Fruit fly (Drosophila melanogaster) whole organism, embryonic: ENCODE data around the gene ATPsyngamma.

Source experiments
- Atf3 ChIP-seq: fragments of 200-800 bp; sonication (Bioruptor generic); optimal IDR thresholded peaks from 3 replicates; lab custom pipeline; 2016; ENCODE audit warnings: missing biosample characterization, missing genetic modification characterization
- B-H2 ChIP-seq: fragments of 200-800 bp; sonication (Bioruptor generic); optimal IDR thresholded peaks from 2 replicates; lab custom pipeline; 2018; ENCODE audit warnings: missing biosample characterization, mild to moderate bottlenecking, missing genetic modification characterization
- BtbVII ChIP-seq: fragments of 200-800 bp; sonication (Bioruptor generic); optimal IDR thresholded peaks from 3 replicates; lab custom pipeline; 2017; ENCODE audit warnings: missing biosample characterization, mild to moderate bottlenecking, missing genetic modification characterization
- CG10274 ChIP-seq: fragments of 200-800 bp; sonication (Bioruptor generic); optimal IDR thresholded peaks from 3 replicates; lab custom pipeline; 2017; ENCODE audit warnings: missing biosample characterization, mild to moderate bottlenecking, missing genetic modification characterization
- CG11504 ChIP-seq: fragments of 200-800 bp; sonication (Bioruptor generic); optimal IDR thresholded peaks from 3 replicates; lab custom pipeline; 2019; ENCODE audit warnings: missing biosample characterization, mild to moderate bottlenecking, missing genetic modification characterization, moderate library complexity
- CG13296 ChIP-seq: fragments of 200-800 bp; sonication (Bioruptor generic); optimal IDR thresholded peaks from 3 replicates; lab custom pipeline; 2018; ENCODE audit warnings: missing biosample characterization, mild to moderate bottlenecking, missing genetic modification characterization
- CG17359 ChIP-seq: fragments of 200-800 bp; sonication (Bioruptor generic); optimal IDR thresholded peaks from 3 replicates; lab custom pipeline; 2018; ENCODE audit warnings: missing biosample characterization, mild to moderate bottlenecking, missing genetic modification characterization, moderate library complexity
- CG18599 ChIP-seq: fragments of 200-800 bp; sonication (Bioruptor generic); optimal IDR thresholded peaks from 3 replicates; lab custom pipeline; 2017; ENCODE audit warnings: missing biosample characterization, missing genetic modification characterization, mild to moderate bottlenecking, moderate library complexity, missing genetic modification reagents
- CG30403 ChIP-seq: fragments of 200-800 bp; sonication (Bioruptor generic); optimal IDR thresholded peaks from 3 replicates; lab custom pipeline; 2016; ENCODE audit warnings: missing biosample characterization, missing genetic modification characterization
- CG30431 ChIP-seq: fragments of 200-800 bp; sonication (Bioruptor generic); optimal IDR thresholded peaks from 2 replicates; lab custom pipeline; 2017; ENCODE audit warnings: missing biosample characterization, missing genetic modification characterization
- CG34224 ChIP-seq: fragments of 200-800 bp; sonication (Bioruptor generic); IDR thresholded peaks from 3 replicates; pipeline ENCODE4 v1.3.6; 2022; ENCODE audit warnings: missing biosample characterization, missing genetic modification characterization; ENCODE audit not compliant: partially characterized antibody
- CG34376 ChIP-seq: fragments of 200-800 bp; sonication (Bioruptor generic); optimal IDR thresholded peaks from 2 replicates; lab custom pipeline; 2018; ENCODE audit warnings: missing biosample characterization, mild to moderate bottlenecking, missing genetic modification characterization
- CG4328 ChIP-seq: fragments of 200-800 bp; sonication (Bioruptor generic); optimal IDR thresholded peaks from 3 replicates; lab custom pipeline; 2017; ENCODE audit warnings: missing biosample characterization, missing genetic modification reagents, missing genetic modification characterization
- CG5180 ChIP-seq: fragments of 200-800 bp; sonication (Bioruptor generic); optimal IDR thresholded peaks from 3 replicates; lab custom pipeline; 2017; ENCODE audit warnings: missing biosample characterization, missing genetic modification characterization, mild to moderate bottlenecking, moderate library complexity, missing genetic modification reagents
- CG6272 ChIP-seq: fragments of 200-800 bp; sonication (Bioruptor generic); IDR thresholded peaks from 2 replicates; pipeline ENCODE4 v1.3.6; 2022; ENCODE audit warnings: missing biosample characterization, missing genetic modification characterization
- CG6689 ChIP-seq: fragments of 200-800 bp; sonication (Bioruptor generic); IDR thresholded peaks from 2 replicates; pipeline ENCODE4 v1.3.6; 2022; ENCODE audit warnings: missing biosample characterization, missing genetic modification characterization
- CG6765 ChIP-seq: fragments of 200-800 bp; sonication (Bioruptor generic); optimal IDR thresholded peaks from 3 replicates; lab custom pipeline; 2017; ENCODE audit warnings: missing biosample characterization, mild to moderate bottlenecking, missing genetic modification characterization
- CG6791 ChIP-seq: fragments of 200-800 bp; sonication (Bioruptor generic); IDR thresholded peaks from 3 replicates; pipeline ENCODE4 v1.3.6; 2022; ENCODE audit warnings: missing biosample characterization, missing genetic modification characterization; ENCODE audit not compliant: partially characterized antibody
- CG8281 ChIP-seq: fragments of 200-800 bp; sonication (Bioruptor generic); optimal IDR thresholded peaks from 2 replicates; lab custom pipeline; 2018; ENCODE audit warnings: missing biosample characterization, mild to moderate bottlenecking, missing genetic modification characterization, moderate library complexity
- CG9215 ChIP-seq: fragments of 200-800 bp; sonication (Bioruptor generic); IDR thresholded peaks from 2 replicates; pipeline ENCODE4 v1.3.6; 2022; ENCODE audit warnings: missing biosample characterization, missing genetic modification characterization
- CG9727 ChIP-seq: fragments of 200-800 bp; sonication (Bioruptor generic); optimal IDR thresholded peaks from 3 replicates; lab custom pipeline; 2017; ENCODE audit warnings: missing biosample characterization, mild to moderate bottlenecking, missing genetic modification characterization
- CHES-1-like ChIP-seq: fragments of 200-800 bp; sonication (Bioruptor generic); optimal IDR thresholded peaks from 2 replicates; lab custom pipeline; 2016; ENCODE audit warnings: missing biosample characterization, missing genetic modification characterization
- CTCF ChIP-seq: fragments of 200-800 bp; sonication (Bioruptor generic); optimal IDR thresholded peaks from 2 replicates; lab custom pipeline; 2017; ENCODE audit warnings: missing biosample characterization, mild to moderate bottlenecking, missing genetic modification characterization, moderate library complexity
- Fer1 ChIP-seq: fragments of 200-800 bp; sonication (Bioruptor generic); optimal IDR thresholded peaks from 2 replicates; lab custom pipeline; 2017; ENCODE audit warnings: missing biosample characterization, mild to moderate bottlenecking, missing genetic modification characterization
- HLH3B ChIP-seq: fragments of 200-800 bp; sonication (Bioruptor generic); IDR thresholded peaks from 2 replicates; pipeline ENCODE4 v1.3.6; 2022; ENCODE audit warnings: missing biosample characterization, missing genetic modification characterization
- HLHmδ ChIP-seq: fragments of 200-800 bp; sonication (Bioruptor generic); optimal IDR thresholded peaks from 2 replicates; lab custom pipeline; 2018; ENCODE audit warnings: missing biosample characterization, mild to moderate bottlenecking, missing genetic modification characterization, moderate library complexity
- Hr3 ChIP-seq: fragments of 200-800 bp; sonication (Bioruptor generic); optimal IDR thresholded peaks from 3 replicates; lab custom pipeline; 2016; ENCODE audit warnings: missing biosample characterization, missing genetic modification characterization
- Lim3 ChIP-seq: fragments of 200-800 bp; sonication (Bioruptor generic); IDR thresholded peaks from 2 replicates; pipeline ENCODE4 v1.3.6; 2022; ENCODE audit warnings: missing biosample characterization, missing genetic modification characterization
- Meics ChIP-seq: fragments of 200-800 bp; sonication (Bioruptor generic); optimal IDR thresholded peaks from 2 replicates; lab custom pipeline; 2017; ENCODE audit warnings: missing biosample characterization, mild to moderate bottlenecking, missing genetic modification characterization
- NC2α ChIP-seq: fragments of 200-800 bp; sonication (Bioruptor generic); optimal IDR thresholded peaks from 2 replicates; lab custom pipeline; 2016; ENCODE audit warnings: missing biosample characterization, missing genetic modification characterization
- NFAT ChIP-seq: fragments of 200-800 bp; sonication (Bioruptor generic); IDR thresholded peaks from 2 replicates; pipeline ENCODE4 v1.3.6; 2022; ENCODE audit warnings: missing biosample characterization, missing genetic modification characterization
- Opbp ChIP-seq: fragments of 200-800 bp; sonication (Bioruptor generic); IDR thresholded peaks from 3 replicates; pipeline ENCODE4 v1.3.6; 2022; ENCODE audit warnings: missing biosample characterization, missing genetic modification characterization; ENCODE audit not compliant: partially characterized antibody
- Optix ChIP-seq: fragments of 200-800 bp; sonication (Bioruptor generic); IDR thresholded peaks from 3 replicates; pipeline ENCODE4 v1.3.6; 2022; ENCODE audit warnings: missing biosample characterization, missing genetic modification characterization
- PHDP ChIP-seq: fragments of 200-800 bp; sonication (Bioruptor generic); optimal IDR thresholded peaks from 3 replicates; lab custom pipeline; 2018; ENCODE audit warnings: missing biosample characterization, mild to moderate bottlenecking, missing genetic modification characterization, moderate library complexity
- Xbp1 ChIP-seq: fragments of 200-800 bp; sonication (Bioruptor generic); optimal IDR thresholded peaks from 3 replicates; lab custom pipeline; 2016; ENCODE audit warnings: missing biosample characterization, mild to moderate bottlenecking, missing genetic modification characterization
- amos ChIP-seq: fragments of 200-800 bp; sonication (Bioruptor generic); IDR thresholded peaks from 2 replicates; pipeline ENCODE4 v1.3.6; 2022; ENCODE audit warnings: missing biosample characterization, missing genetic modification characterization; ENCODE audit not compliant: partially characterized antibody
- ase ChIP-seq: fragments of 200-800 bp; sonication (Bioruptor generic); IDR thresholded peaks from 3 replicates; pipeline ENCODE4 v1.3.6; 2022; ENCODE audit warnings: missing biosample characterization, missing genetic modification characterization
- bsh ChIP-seq, 2 experiments: fragments of 200-800 bp; sonication (Bioruptor generic); optimal IDR thresholded peaks; 2 replicates each; lab custom pipeline; 2017 to 2018; ENCODE audit warnings: mild to moderate bottlenecking in 2 of 2, missing biosample characterization in 2 of 2, missing genetic modification characterization in 2 of 2, moderate library complexity in 1 of 2
- cad ChIP-seq: fragments of >200 bp; optimal IDR thresholded peaks from 2 replicates; lab custom pipeline; 2017; ENCODE audit warnings: missing biosample characterization, missing genetic modification characterization
- cwo ChIP-seq: fragments of 200-800 bp; sonication (Bioruptor generic); optimal IDR thresholded peaks from 3 replicates; lab custom pipeline; 2017; ENCODE audit warnings: missing biosample characterization, missing genetic modification characterization, mild to moderate bottlenecking, moderate library complexity, missing genetic modification reagents
- exex ChIP-seq: fragments of 200-800 bp; sonication (Bioruptor generic); optimal IDR thresholded peaks from 4 replicates; lab custom pipeline; 2018; ENCODE audit warnings: missing biosample characterization, mild to moderate bottlenecking, missing genetic modification characterization, moderate library complexity
- knrl ChIP-seq: fragments of 200-800 bp; sonication (Bioruptor generic); IDR thresholded peaks from 3 replicates; pipeline ENCODE4 v1.3.6; 2022; ENCODE audit warnings: missing biosample characterization, missing genetic modification characterization; ENCODE audit not compliant: partially characterized antibody
- lab ChIP-seq: fragments of 200-800 bp; sonication (Bioruptor generic); optimal IDR thresholded peaks from 3 replicates; lab custom pipeline; 2017; ENCODE audit warnings: missing biosample characterization, missing genetic modification characterization, mild to moderate bottlenecking, moderate library complexity, missing genetic modification reagents
- mirr ChIP-seq: fragments of 200-800 bp; sonication (Bioruptor generic); optimal IDR thresholded peaks from 3 replicates; lab custom pipeline; 2018; ENCODE audit warnings: missing biosample characterization, mild to moderate bottlenecking, missing genetic modification characterization
- org-1 ChIP-seq: fragments of 200-800 bp; sonication (Bioruptor generic); optimal IDR thresholded peaks from 2 replicates; lab custom pipeline; 2017; ENCODE audit warnings: missing biosample characterization, missing genetic modification characterization
- sd ChIP-seq: fragments of 200-800 bp; sonication (Bioruptor generic); optimal IDR thresholded peaks from 3 replicates; lab custom pipeline; 2018; ENCODE audit warnings: missing biosample characterization, mild to moderate bottlenecking, missing genetic modification characterization, moderate library complexity
- so ChIP-seq: fragments of 200-800 bp; sonication (Bioruptor generic); IDR thresholded peaks from 3 replicates; pipeline ENCODE4 v1.3.6; 2022; ENCODE audit warnings: missing biosample characterization, missing genetic modification characterization
- stc ChIP-seq: fragments of 200-800 bp; sonication (Bioruptor generic); IDR thresholded peaks from 2 replicates; pipeline ENCODE4 v1.3.6; 2022; ENCODE audit warnings: missing biosample characterization, missing genetic modification characterization
- tin ChIP-seq: fragments of 200-800 bp; sonication (Bioruptor generic); optimal IDR thresholded peaks from 3 replicates; lab custom pipeline; 2016; ENCODE audit warnings: missing biosample characterization, missing genetic modification characterization
- vvl ChIP-seq: fragments of 200-800 bp; sonication (Bioruptor generic); IDR thresholded peaks from 2 replicates; pipeline ENCODE4 v1.3.6; 2022; ENCODE audit warnings: missing biosample characterization, missing genetic modification characterization
- yki ChIP-seq: fragments of >200 bp; optimal IDR thresholded peaks from 3 replicates; lab custom pipeline; 2018

ATPsyngamma gene

DNA sequence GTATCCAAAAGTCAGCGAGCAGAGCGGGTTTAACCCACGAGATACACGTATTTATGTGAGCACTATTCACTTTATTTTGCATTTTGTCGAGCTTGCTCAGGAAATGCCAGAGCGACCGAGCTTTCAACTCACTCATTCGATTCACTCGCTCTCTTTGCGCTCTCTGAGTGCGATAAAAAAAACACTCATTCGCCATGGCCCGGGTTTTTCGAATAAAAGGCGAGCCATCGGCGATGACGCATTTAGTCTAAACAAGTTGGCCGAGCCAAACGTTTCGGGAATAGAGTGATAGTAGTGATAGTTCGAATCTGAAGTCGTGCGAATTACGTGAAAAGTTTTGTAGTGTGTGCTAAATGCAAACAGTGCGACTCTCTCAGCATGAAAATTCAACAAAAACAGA is 33.4 kb upstream of the ATPsyngamma start (continued):
- TF ChIP-seq sd: peak; percentile 30
- TF ChIP-seq Meics (GFP tag; lab: Kevin White, UChicago): peak; percentile 45
- TF ChIP-seq CTCF (GFP tag; lab: Kevin White, UChicago): no peak
- TF ChIP-seq CG6791: no peak
- 0 out of 2 replicates have a peak, but pooled peaks have one; percentile 30 for TF ChIP-seq vvl (GFP tag; lab: Robert Waterston, UW)
- TF ChIP-seq CG4328: peak; percentile 10
- TF ChIP-seq stc (GFP tag; lab: Robert Waterston, UW): no peak; the same call in 1 of the 2 replicates
- TF ChIP-seq PHDP: peak; percentile 29
- TF ChIP-seq BtbVII (GFP tag; lab: Kevin White, UChicago): peak; percentile 23
- TF ChIP-seq Opbp (GFP tag; lab: Robert Waterston, UW): peak; percentile 29; the same call in 2 of the 3 replicates
- TF ChIP-seq CG13296 (GFP tag; lab: Kevin White, UChicago): peak; percentile 50
- peak; percentile 82 for TF ChIP-seq CG34376 (GFP tag; lab: Kevin White, UChicago)
- TF ChIP-seq CG30431 (GFP tag; lab: Kevin White, UChicago): no peak
- no peak for TF ChIP-seq ase
- TF ChIP-seq so (GFP tag; lab: Robert Waterston, UW): 0 out of 3 replicates have a peak, but pooled peaks have one; percentile 29
- TF ChIP-seq CG6689 (GFP tag; lab: Robert Waterston, UW): 0 out of 2 replicates have a peak, but pooled peaks have one; percentile 7
- TF ChIP-seq amos (GFP tag; lab: Robert Waterston, UW): peak; percentile 64; the same call in 1 of the 2 replicates
- peak; percentile 65 for TF ChIP-seq lab
- no peak for TF ChIP-seq Optix (GFP tag; lab: Robert Waterston, UW)
- TF ChIP-seq CG30403 (GFP tag; lab: Kevin White, UChicago): no peak
- peak; percentile 61 for TF ChIP-seq NFAT
- TF ChIP-seq CG34224 (GFP tag; lab: Robert Waterston, UW): peak; percentile 64
- no peak for TF ChIP-seq CG9215 (GFP tag; lab: Robert Waterston, UW)
- no peak for TF ChIP-seq CHES-1-like (GFP tag; lab: Kevin White, UChicago)
- 0 out of 3 replicates have a peak, but pooled peaks have one; percentile 18 for TF ChIP-seq knrl
- peak; percentile 34 for TF ChIP-seq cwo (GFP tag; lab: Kevin White, UChicago)
- TF ChIP-seq exex: no peak
- TF ChIP-seq CG6765 (GFP tag; lab: Kevin White, UChicago): peak; percentile 44
- TF ChIP-seq B-H2 (GFP tag; lab: Kevin White, UChicago): no peak
- TF ChIP-seq yki (lab: Kevin White, UChicago): no peak
- TF ChIP-seq mirr (GFP tag; lab: Kevin White, UChicago): peak; percentile 66
- TF ChIP-seq NC2α: no peak
- TF ChIP-seq HLHmδ: no peak
- no peak for TF ChIP-seq tin
- TF ChIP-seq CG9727 (GFP tag; lab: Kevin White, UChicago): peak; percentile 15
- TF ChIP-seq cad (GFP tag; lab: Kevin White, UChicago): no peak
- peak; percentile 1 for TF ChIP-seq CG5180 (GFP tag; lab: Kevin White, UChicago)
- peak; percentile 46 for TF ChIP-seq CG18599
- TF ChIP-seq CG10274 (GFP tag; lab: Kevin White, UChicago): no peak
- no peak for TF ChIP-seq CG6272 (GFP tag; lab: Robert Waterston, UW)
- no peak for TF ChIP-seq Xbp1 (GFP tag; lab: Kevin White, UChicago)
- no peak for TF ChIP-seq CG8281 (tag; lab: Kevin White, UChicago)
- TF ChIP-seq Lim3 (GFP tag; lab: Robert Waterston, UW): no peak
- no peak for TF ChIP-seq org-1 (GFP tag; lab: Kevin White, UChicago)
- peak; percentile 55 for TF ChIP-seq Atf3 (GFP tag; lab: Kevin White, UChicago)
- TF ChIP-seq bsh (GFP tag; optimal IDR thresholded peaks at IDR 0.05; lab: Kevin White, UChicago): peak in 1 of 2 experiments; percentile 26
- peak; percentile 25 for TF ChIP-seq CG11504 (tag; lab: Kevin White, UChicago)
- TF ChIP-seq CG17359: peak; percentile 8
- TF ChIP-seq Hr3 (GFP tag; lab: Kevin White, UChicago): no peak
- peak; percentile 60 for TF ChIP-seq Fer1 (GFP tag; lab: Kevin White, UChicago)
- TF ChIP-seq HLH3B (GFP tag; lab: Robert Waterston, UW): peak; percentile 9; the same call in 1 of the 2 replicates
